Fruit fly (Drosophila melanogaster): ENCODE data around the gene CG17233.

dm6 chr3L:20199569-20200247, 42.0 kb downstream of the CG17233 start, which contains the start of gene CG42833:
- TF ChIP-seq CG8478 (optimal IDR thresholded peaks at IDR 0.05) (no peak), CTCF (optimal IDR thresholded peaks at IDR 0.05) (no peak)
